Worm (Caenorhabditis elegans): ENCODE measurements around the gene cyp-13A12.

DNA sequence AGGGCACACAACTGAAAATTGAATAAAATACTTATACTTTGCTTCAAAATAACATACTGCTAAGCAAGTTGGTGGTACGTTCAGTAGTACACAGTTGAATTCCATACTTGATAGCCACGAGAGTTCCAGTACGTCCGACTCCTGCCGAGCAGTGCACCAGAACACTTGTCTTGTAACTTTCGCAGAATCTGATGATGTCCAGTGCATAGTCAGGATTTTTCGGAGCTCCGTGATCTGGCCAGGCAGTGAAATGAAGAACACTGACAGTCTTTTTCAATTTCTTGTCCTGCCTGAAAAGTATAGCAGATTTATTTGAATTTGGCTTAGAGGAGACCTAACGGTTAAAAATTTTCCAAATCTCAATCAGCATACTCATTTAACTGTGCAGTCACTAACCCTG, 25.6 kb downstream of the cyp-13A12 start:
- no peak for TF ChIP-seq Y53F4B.3 (GFP tag; IDR thresholded peaks at IDR 0.05)
- TF ChIP-seq F57A8.1 (GFP tag; optimal IDR thresholded peaks at IDR 0.05): no peak
- no peak for TF ChIP-seq unc-62 (GFP tag; optimal IDR thresholded peaks at IDR 0.05)
- TF ChIP-seq madf-3 (GFP tag; IDR thresholded peaks at IDR 0.05): no peak
